Worm (Caenorhabditis elegans) whole organism, L2 larva: ENCODE data around the gene ztf-25.

Experiments used
- C34F6.9 ChIP-seq: fragments of 150-350 bp; optimal IDR thresholded peaks from 2 replicates; lab custom pipeline; 2014; ENCODE audit warnings: missing biosample characterization, missing genetic modification characterization
- F13H6.1 ChIP-seq: sonication (generic microtip); optimal IDR thresholded peaks from 2 replicates; lab custom pipeline; 2016; ENCODE audit warnings: missing genetic modification characterization, missing compliant biosample characterization
- Y55F3AM.14 ChIP-seq: fragments of 200-800 bp; sonication (Bioruptor generic); optimal IDR thresholded peaks from 2 replicates; lab custom pipeline; 2018; ENCODE audit warnings: mild to moderate bottlenecking, missing genetic modification characterization, missing compliant biosample characterization
- aly-2 ChIP-seq: fragments of 150-350 bp; optimal IDR thresholded peaks from 2 replicates; lab custom pipeline; 2014; ENCODE audit warnings: missing biosample characterization, missing genetic modification characterization
- ama-1 ChIP-seq: fragments of 150-350 bp; optimal IDR thresholded peaks from 2 replicates; lab custom pipeline; 2018; ENCODE audit warnings: inconsistent platforms
- blmp-1 ChIP-seq: sonication (generic microtip); optimal IDR thresholded peaks from 2 replicates; lab custom pipeline; 2017; ENCODE audit warnings: missing genetic modification characterization, mild to moderate bottlenecking, missing compliant biosample characterization, antibody characterized with exemption, moderate library complexity; ENCODE audit not compliant: insufficient read depth
- dmd-4 ChIP-seq: sonication (generic microtip); optimal IDR thresholded peaks from 2 replicates; lab custom pipeline; 2017; ENCODE audit warnings: missing biosample characterization, missing genetic modification characterization
- fos-1 ChIP-seq: fragments of 150-350 bp; optimal IDR thresholded peaks from 2 replicates; lab custom pipeline; 2014; ENCODE audit warnings: missing biosample characterization, missing genetic modification characterization
- gmeb-1 ChIP-seq: fragments of 150-350 bp; optimal IDR thresholded peaks from 2 replicates; lab custom pipeline; 2014; ENCODE audit warnings: missing biosample characterization, missing genetic modification characterization
- lin-11 ChIP-seq: fragments of 150-350 bp; sonication (generic microtip); optimal IDR thresholded peaks from 2 replicates; lab custom pipeline; 2014; ENCODE audit warnings: missing biosample characterization, missing genetic modification characterization, inconsistent platforms, mixed read lengths
- lin-39 ChIP-seq: fragments of 150-350 bp; optimal IDR thresholded peaks from 2 replicates; lab custom pipeline; 2014; ENCODE audit warnings: missing biosample characterization, missing genetic modification reagents, missing genetic modification characterization
- mab-5 ChIP-seq: fragments of 150-350 bp; optimal IDR thresholded peaks from 2 replicates; lab custom pipeline; 2014; ENCODE audit warnings: missing biosample characterization, missing genetic modification characterization
- nhr-12 ChIP-seq: fragments of 150-350 bp; optimal IDR thresholded peaks from 2 replicates; lab custom pipeline; 2014; ENCODE audit warnings: missing biosample characterization, missing genetic modification characterization
- nhr-129 ChIP-seq: fragments of 150-350 bp; optimal IDR thresholded peaks from 2 replicates; lab custom pipeline; 2014; ENCODE audit warnings: missing biosample characterization, missing genetic modification characterization
- nhr-21 ChIP-seq: fragments of 150-350 bp; optimal IDR thresholded peaks from 2 replicates; lab custom pipeline; 2014; ENCODE audit warnings: missing biosample characterization, missing genetic modification characterization
- nhr-25 ChIP-seq: fragments of 150-350 bp; sonication (generic microtip); optimal IDR thresholded peaks from 3 replicates; lab custom pipeline; 2014; ENCODE audit warnings: missing biosample characterization, missing genetic modification characterization
- nhr-6 ChIP-seq: fragments of 150-350 bp; optimal IDR thresholded peaks from 2 replicates; lab custom pipeline; 2014; ENCODE audit warnings: missing biosample characterization, missing genetic modification characterization
- nhr-77 ChIP-seq: fragments of 150-350 bp; optimal IDR thresholded peaks from 2 replicates; lab custom pipeline; 2014; ENCODE audit warnings: missing biosample characterization, missing genetic modification characterization
- sem-4 ChIP-seq: fragments of 150-350 bp; optimal IDR thresholded peaks from 2 replicates; lab custom pipeline; 2014; ENCODE audit warnings: missing biosample characterization, missing genetic modification reagents, missing genetic modification characterization
- sma-3 ChIP-seq: sonication (generic microtip); optimal IDR thresholded peaks from 2 replicates; lab custom pipeline; 2016; ENCODE audit warnings: missing genetic modification reagents, missing genetic modification characterization, missing compliant biosample characterization
- unc-39 ChIP-seq: fragments of 150-350 bp; optimal IDR thresholded peaks from 2 replicates; lab custom pipeline; 2014; ENCODE audit warnings: missing biosample characterization, missing genetic modification characterization
- unc-62 ChIP-seq: fragments of 150-350 bp; optimal IDR thresholded peaks from 2 replicates; lab custom pipeline; 2014; ENCODE audit warnings: missing biosample characterization, missing genetic modification reagents, missing genetic modification characterization
- ztf-1 ChIP-seq: fragments of 200-800 bp; sonication (Bioruptor generic); conservative IDR thresholded peaks from 2 replicates; pipeline ENCODE4 v1.3.6; 2022; ENCODE audit warnings: missing genetic modification characterization, missing compliant biosample characterization
- ztf-4 ChIP-seq: fragments of 150-350 bp; optimal IDR thresholded peaks from 2 replicates; lab custom pipeline; 2014; ENCODE audit warnings: missing biosample characterization, missing genetic modification characterization

The ztf-25 gene

ce11 chrV:17628566-17628965 lies 26.9 kb downstream of the ztf-25 start, which contains the start of gene F57G4.10:
Gene F57G4.10, plus strand, starts transcription at chrV:17628866.
- no peak for TF ChIP-seq fos-1 (tag; lab: Kevin White, UChicago)
- TF ChIP-seq lin-11 (tag; lab: Kevin White, UChicago): no peak
- no peak for TF ChIP-seq ztf-1
- no peak for TF ChIP-seq nhr-6
- no peak for TF ChIP-seq dmd-4
- no peak for TF ChIP-seq ama-1 (lab: Kevin White, UChicago)
- TF ChIP-seq nhr-129 (tag; lab: Kevin White, UChicago): no peak
- no peak for TF ChIP-seq blmp-1 (tag; lab: Kevin White, UChicago)
- TF ChIP-seq sem-4: no peak
- TF ChIP-seq nhr-77: no peak
- no peak for TF ChIP-seq unc-62 (GFP tag; lab: Kevin White, UChicago)
- TF ChIP-seq, all 48 proteins: peak for 0

ce11 chrV:17650427-17650826 lies 48.8 kb downstream of the ztf-25 start, which contains the start of gene fbxa-192:
Gene fbxa-192, minus strand, starts transcription at chrV:17650527.
- TF ChIP-seq nhr-21 (no peak), nhr-129 (tag; lab: Kevin White, UChicago) (no peak), nhr-12 (tag; lab: Kevin White, UChicago) (no peak), sma-3 (GFP tag; lab: Kevin White, UChicago) (no peak), sem-4 (no peak), lin-39 (tag; lab: Kevin White, UChicago) (no peak), unc-39 (tag; lab: Kevin White, UChicago) (no peak), mab-5 (no peak), gmeb-1 (tag; lab: Kevin White, UChicago) (no peak), nhr-77 (no peak), aly-2 (no peak), C34F6.9 (tag; lab: Kevin White, UChicago) (no peak), nhr-25 (tag; lab: Kevin White, UChicago) (no peak), ztf-4 (tag; lab: Kevin White, UChicago) (no peak), Y55F3AM.14 (GFP tag; lab: Kevin White, UChicago) (no peak), F13H6.1 (tag; lab: Kevin White, UChicago) (no peak)
